Worm (Caenorhabditis elegans): ENCODE measurements around the gene Y67D2.5.

Gene Y67D2.5

DNA sequence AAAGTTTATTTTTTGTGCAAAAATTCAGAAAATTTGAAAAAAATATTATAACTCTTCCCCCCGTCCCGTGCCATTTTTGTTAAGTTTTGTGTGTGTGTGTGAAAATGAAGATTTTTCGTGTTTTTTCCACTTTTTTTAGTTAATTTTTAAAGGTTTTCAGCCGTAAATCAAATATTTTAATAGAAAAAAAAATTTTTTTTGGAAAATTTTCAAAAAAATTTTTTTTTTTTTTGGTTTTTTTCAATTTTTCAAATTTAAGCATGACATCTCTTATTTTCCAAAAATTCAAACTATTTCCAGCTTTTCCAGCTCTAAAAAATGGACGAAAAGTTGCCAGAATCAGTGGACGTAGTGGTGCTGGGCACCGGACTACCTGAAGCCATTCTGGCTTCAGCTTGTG is 30.0 kb upstream of the Y67D2.5 start, which contains the start of gene rep-1:
rep-1 (plus strand) TSS at position 301 of the 400 bp plus-strand sequence.
- TF ChIP-seq fax-1 (tag; optimal IDR thresholded peaks at IDR 0.05) (no peak), sdc-2 (tag; optimal IDR thresholded peaks at IDR 0.05) (no peak), unc-3 (GFP tag; conservative IDR thresholded peaks at IDR 0.05) (no peak), unc-3 (tag; optimal IDR thresholded peaks at IDR 0.05) (no peak), sox-2 (GFP tag; IDR thresholded peaks at IDR 0.05) (no peak), hlh-8 (tag; optimal IDR thresholded peaks at IDR 0.05) (no peak), che-1 (tag; optimal IDR thresholded peaks at IDR 0.05) (no peak), ceh-30 (tag; optimal IDR thresholded peaks at IDR 0.05) (no peak), hlh-13 (GFP tag; optimal IDR thresholded peaks at IDR 0.05) (no peak), K09A11.1 (tag; optimal IDR thresholded peaks at IDR 0.05; ENCODE audit: insufficient read depth) (no peak), unc-86 (tag; optimal IDR thresholded peaks at IDR 0.05) (no peak), pqm-1 (tag; optimal IDR thresholded peaks at IDR 0.05) (no peak), T23F11.4 (GFP tag; optimal IDR thresholded peaks at IDR 0.05) (no peak), ceh-24 (tag; optimal IDR thresholded peaks at IDR 0.05) (no peak), sox-4 (tag; optimal IDR thresholded peaks at IDR 0.05) (no peak), ceh-31 (tag; optimal IDR thresholded peaks at IDR 0.05) (no peak), nfya-1 (tag; optimal IDR thresholded peaks at IDR 0.05) (no peak), unc-55 (GFP tag; optimal IDR thresholded peaks at IDR 0.05) (no peak), hlh-15 (tag; optimal IDR thresholded peaks at IDR 0.05) (no peak), ttx-3 (tag; optimal IDR thresholded peaks at IDR 0.05) (no peak)

DNA sequence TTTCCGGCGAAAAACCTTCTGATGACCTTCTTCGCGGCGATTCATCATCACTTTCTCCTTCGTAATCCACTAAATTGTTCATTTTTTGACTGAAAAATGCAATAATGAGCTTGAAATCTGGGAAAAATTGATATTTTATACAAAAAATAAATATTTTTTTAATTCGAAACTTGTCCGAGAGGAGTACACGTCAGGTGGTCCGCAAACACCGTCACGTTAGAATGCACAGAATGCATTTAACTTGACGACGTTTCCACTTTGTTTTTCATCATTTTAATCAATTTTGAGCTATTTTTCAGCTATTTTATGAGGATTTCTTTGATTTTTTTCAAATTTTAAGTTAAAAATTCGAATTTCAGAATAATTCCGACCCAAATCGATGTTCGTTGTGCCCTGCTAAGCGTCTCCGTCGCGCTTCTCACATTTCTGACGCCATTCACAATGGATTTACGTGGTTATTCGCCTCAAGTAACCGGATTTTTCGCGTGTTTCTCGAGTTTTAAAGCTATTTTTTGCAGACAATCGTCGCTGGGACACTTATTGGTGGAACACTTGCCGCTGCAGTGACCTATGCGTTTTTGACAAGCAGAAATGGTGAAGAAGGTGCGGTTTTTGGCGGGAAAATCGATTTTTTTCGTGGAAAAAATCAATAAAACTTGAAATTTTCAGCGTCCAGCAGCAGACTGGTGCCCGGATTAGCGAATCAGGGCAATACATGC is 18.6 kb upstream of the Y67D2.5 start, which contains the start of the genes eelo-1 and Y67D2.2:
eelo-1 (minus strand) TSS at position 89 of the 719 bp plus-strand sequence.
Y67D2.2 (plus strand) TSS at position 360 of the 719 bp plus-strand sequence.
- no peak for TF ChIP-seq fax-1 (tag; optimal IDR thresholded peaks at IDR 0.05)
- TF ChIP-seq nfya-1 (tag; optimal IDR thresholded peaks at IDR 0.05) = peak; percentile 8
- no peak for TF ChIP-seq ceh-6 (GFP tag; optimal IDR thresholded peaks at IDR 0.05)
- peak; percentile 43 for TF ChIP-seq ceh-30 (tag; optimal IDR thresholded peaks at IDR 0.05)

DNA sequence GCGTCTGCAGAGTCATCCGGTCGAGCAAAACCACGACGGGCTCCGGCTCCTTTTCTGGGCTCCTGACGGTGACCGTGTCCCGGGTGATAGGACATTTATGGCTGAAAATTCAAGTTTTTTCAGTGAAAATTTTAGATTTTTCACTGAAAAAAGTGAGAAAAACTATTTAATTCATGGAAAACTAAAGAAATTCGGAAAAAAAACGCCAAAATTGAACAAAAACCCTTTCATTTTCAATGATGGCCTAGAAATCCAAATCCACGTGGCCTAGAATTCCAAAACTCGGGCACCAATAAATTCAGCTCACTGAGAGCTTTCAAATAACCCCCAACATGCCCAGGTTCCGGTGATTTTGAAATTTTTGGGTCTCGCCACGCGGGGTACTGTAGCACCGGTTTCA is 14.3 kb upstream of the Y67D2.5 start, which contains the start of gene ddx-35:
ddx-35 (minus strand) TSS at position 101 of the 400 bp plus-strand sequence.
- no peak for TF ChIP-seq ceh-34 (tag; optimal IDR thresholded peaks at IDR 0.05)
- no peak for TF ChIP-seq ceh-14 (tag; optimal IDR thresholded peaks at IDR 0.05)
- no peak for TF ChIP-seq che-1 (tag; optimal IDR thresholded peaks at IDR 0.05)
- TF ChIP-seq elt-4 (tag; optimal IDR thresholded peaks at IDR 0.05) = no peak
- TF ChIP-seq nfya-1 (tag; optimal IDR thresholded peaks at IDR 0.05) = no peak
- TF ChIP-seq nhr-11 (tag; optimal IDR thresholded peaks at IDR 0.05) = no peak

DNA sequence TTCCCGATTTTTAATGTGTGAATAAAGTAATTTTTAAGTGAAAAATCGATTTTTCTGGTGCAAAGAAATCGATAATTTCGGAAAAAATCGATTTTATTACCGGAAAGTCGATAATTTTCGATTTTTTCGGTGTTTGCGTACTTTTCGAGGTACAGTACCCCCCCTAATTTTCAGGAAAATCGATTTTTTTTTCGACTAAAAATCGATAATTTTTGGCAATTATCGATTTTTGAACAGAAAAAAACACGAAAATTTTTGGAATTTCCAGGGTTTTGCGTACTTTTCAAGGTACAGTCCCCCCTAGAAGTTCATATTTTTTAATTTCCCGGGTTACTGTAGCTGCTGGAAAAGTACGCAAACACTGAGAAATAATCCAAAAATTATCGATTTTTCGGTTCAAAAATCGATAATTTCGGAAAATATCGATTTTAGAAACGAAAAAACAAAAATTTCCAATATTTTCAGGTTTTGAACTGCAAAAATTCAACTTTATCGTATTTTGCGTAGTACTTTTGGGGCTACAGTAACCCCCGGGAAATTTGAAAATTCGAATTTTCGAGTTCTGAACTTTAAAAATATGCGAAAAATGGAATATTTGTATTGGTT is 3.5 kb upstream of the Y67D2.5 start:
- TF ChIP-seq ceh-48 (tag; optimal IDR thresholded peaks at IDR 0.05) (peak; percentile 43), pag-3 (tag; optimal IDR thresholded peaks at IDR 0.05; ENCODE audit: borderline replicate concordance) (no peak), che-1 (tag; optimal IDR thresholded peaks at IDR 0.05) (no peak)

DNA sequence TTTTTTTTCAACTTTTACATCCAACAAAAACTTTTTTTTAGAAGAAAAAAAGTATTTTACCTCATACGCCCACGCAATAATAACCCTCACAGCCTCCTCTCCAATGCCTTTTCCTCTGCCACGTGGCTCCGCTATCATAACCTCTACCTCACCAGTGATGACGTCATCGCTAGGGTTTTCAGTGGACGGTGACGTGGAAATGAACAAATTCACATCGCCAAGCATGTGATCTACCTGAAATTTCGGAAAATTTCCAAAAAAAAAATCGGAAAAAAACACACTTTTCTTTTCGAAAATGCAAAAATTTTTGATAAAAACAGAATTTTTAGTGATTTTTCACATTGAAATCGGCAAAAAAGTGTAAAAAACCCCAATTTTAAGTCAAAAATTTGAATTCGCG is 678 bp downstream of the Y67D2.5 start:
- TF ChIP-seq K02D7.2 (tag; optimal IDR thresholded peaks at IDR 0.05) = no peak
- no peak for TF ChIP-seq ceh-45 (GFP tag; IDR thresholded peaks at IDR 0.05)
- no peak for TF ChIP-seq ahr-1 (tag; optimal IDR thresholded peaks at IDR 0.05)
- TF ChIP-seq ref-2 (tag; optimal IDR thresholded peaks at IDR 0.05) = no peak
- TF ChIP-seq unc-3 (GFP tag; conservative IDR thresholded peaks at IDR 0.05) = no peak
- TF ChIP-seq unc-3 (tag; optimal IDR thresholded peaks at IDR 0.05) = no peak
- TF ChIP-seq pag-3 (tag; optimal IDR thresholded peaks at IDR 0.05; ENCODE audit: borderline replicate concordance) = no peak
- TF ChIP-seq ceh-22 (tag; optimal IDR thresholded peaks at IDR 0.05) = no peak
- TF ChIP-seq nfya-1 (tag; optimal IDR thresholded peaks at IDR 0.05) = no peak
- no peak for TF ChIP-seq lim-6 (tag; optimal IDR thresholded peaks at IDR 0.05)
- no peak for TF ChIP-seq fkh-10 (GFP tag; optimal IDR thresholded peaks at IDR 0.05)
- no peak for TF ChIP-seq C38D4.7 (GFP tag; optimal IDR thresholded peaks at IDR 0.05)
- no peak for TF ChIP-seq hlh-13 (GFP tag; optimal IDR thresholded peaks at IDR 0.05)
- TF ChIP-seq ceh-2 (tag; optimal IDR thresholded peaks at IDR 0.05) = no peak
- TF ChIP-seq dve-1 (tag; optimal IDR thresholded peaks at IDR 0.05) = no peak
- TF ChIP-seq sox-4 (tag; optimal IDR thresholded peaks at IDR 0.05) = no peak
- TF ChIP-seq unc-55 (GFP tag; optimal IDR thresholded peaks at IDR 0.05) = no peak
- TF ChIP-seq fkh-6 (tag; optimal IDR thresholded peaks at IDR 0.05) = no peak
- TF ChIP-seq ama-1 (optimal IDR thresholded peaks at IDR 0.05) = no peak
- TF ChIP-seq hlh-30 (tag; optimal IDR thresholded peaks at IDR 0.05; ENCODE audit: insufficient read depth) = no peak
- TF ChIP-seq pat-9 (tag; optimal IDR thresholded peaks at IDR 0.05) = no peak
